Fruit fly (Drosophila melanogaster) whole organism, embryonic: Measurements from ENCODE around the gene CG4455.

Experiments used
- Bgb ChIP-seq: fragments of 200-800 bp; sonication (Bioruptor generic); IDR thresholded peaks from 2 replicates; pipeline ENCODE4 v1.3.6; 2022; ENCODE audit warnings: missing biosample characterization, missing genetic modification characterization; ENCODE audit not compliant: partially characterized antibody
- CG12219 ChIP-seq: fragments of 200-800 bp; sonication (Bioruptor generic); optimal IDR thresholded peaks from 3 replicates; lab custom pipeline; 2018; ENCODE audit warnings: missing biosample characterization, mild to moderate bottlenecking, missing genetic modification characterization
- CG14710 ChIP-seq: fragments of 200-800 bp; sonication (Bioruptor generic); optimal IDR thresholded peaks from 3 replicates; lab custom pipeline; 2019; ENCODE audit warnings: missing biosample characterization, mild to moderate bottlenecking, missing genetic modification characterization, moderate library complexity
- CG15479 ChIP-seq: fragments of 200-800 bp; sonication (Bioruptor generic); optimal IDR thresholded peaks from 3 replicates; lab custom pipeline; 2019; ENCODE audit warnings: missing biosample characterization, mild to moderate bottlenecking, missing genetic modification characterization, moderate library complexity
- CG1832 ChIP-seq: fragments of 200-800 bp; sonication (Bioruptor generic); optimal IDR thresholded peaks from 2 replicates; lab custom pipeline; 2017; ENCODE audit warnings: missing biosample characterization, mild to moderate bottlenecking, missing genetic modification characterization, inconsistent platforms
- CG3847 ChIP-seq: fragments of 200-800 bp; sonication (Bioruptor generic); IDR thresholded peaks from 2 replicates; pipeline ENCODE4 v1.3.6; 2022; ENCODE audit warnings: missing biosample characterization, missing genetic modification characterization
- CG4424 ChIP-seq: fragments of 200-800 bp; sonication (Bioruptor generic); optimal IDR thresholded peaks from 3 replicates; lab custom pipeline; 2016; ENCODE audit warnings: missing biosample characterization, missing genetic modification characterization
- CG4617 ChIP-seq: fragments of 200-800 bp; sonication (Bioruptor generic); optimal IDR thresholded peaks from 3 replicates; lab custom pipeline; 2016; ENCODE audit warnings: missing biosample characterization, missing genetic modification characterization, borderline replicate concordance
- CG4707 ChIP-seq: fragments of 200-800 bp; sonication (Bioruptor generic); optimal IDR thresholded peaks from 2 replicates; lab custom pipeline; 2018; ENCODE audit warnings: missing biosample characterization, mild to moderate bottlenecking, missing genetic modification characterization, moderate library complexity
- CG6175 ChIP-seq: fragments of 200-800 bp; sonication (Bioruptor generic); IDR thresholded peaks from 3 replicates; pipeline ENCODE4 v1.3.6; 2022; ENCODE audit warnings: missing biosample characterization, missing genetic modification characterization
- CG6854 ChIP-seq: fragments of 200-800 bp; sonication (Bioruptor generic); optimal IDR thresholded peaks from 3 replicates; lab custom pipeline; 2017; ENCODE audit warnings: missing biosample characterization, mild to moderate bottlenecking, missing genetic modification characterization
- CG7372 ChIP-seq: fragments of 200-800 bp; sonication (Bioruptor generic); IDR thresholded peaks from 2 replicates; pipeline ENCODE4 v1.3.6; 2022; ENCODE audit warnings: missing biosample characterization, missing genetic modification characterization
- CG7786 ChIP-seq: fragments of 200-800 bp; sonication (Bioruptor generic); optimal IDR thresholded peaks from 2 replicates; lab custom pipeline; 2016; ENCODE audit warnings: missing biosample characterization, missing genetic modification characterization
- CG9817 ChIP-seq: fragments of 200-800 bp; sonication (Bioruptor generic); optimal IDR thresholded peaks from 2 replicates; lab custom pipeline; 2018; ENCODE audit warnings: missing biosample characterization, mild to moderate bottlenecking, missing genetic modification characterization, moderate library complexity
- Deaf1 ChIP-seq: fragments of 200-800 bp; optimal IDR thresholded peaks from 3 replicates; lab custom pipeline; 2019; ENCODE audit warnings: missing biosample characterization, mild to moderate bottlenecking, missing genetic modification characterization, moderate library complexity
- Fer1 ChIP-seq: fragments of 200-800 bp; sonication (Bioruptor generic); optimal IDR thresholded peaks from 2 replicates; lab custom pipeline; 2017; ENCODE audit warnings: missing biosample characterization, mild to moderate bottlenecking, missing genetic modification characterization
- HLH4C ChIP-seq: fragments of 200-800 bp; sonication (Bioruptor generic); IDR thresholded peaks from 3 replicates; pipeline ENCODE4 v1.3.6; 2022; ENCODE audit warnings: missing biosample characterization, missing genetic modification characterization; ENCODE audit not compliant: partially characterized antibody
- HLH54F ChIP-seq: fragments of 200-800 bp; sonication (Bioruptor generic); optimal IDR thresholded peaks from 3 replicates; lab custom pipeline; 2016; ENCODE audit warnings: missing biosample characterization, missing genetic modification characterization
- Lim3 ChIP-seq: fragments of 200-800 bp; sonication (Bioruptor generic); IDR thresholded peaks from 2 replicates; pipeline ENCODE4 v1.3.6; 2022; ENCODE audit warnings: missing biosample characterization, missing genetic modification characterization
- MESR4 ChIP-seq: fragments of 200-800 bp; sonication (Bioruptor generic); optimal IDR thresholded peaks from 2 replicates; lab custom pipeline; 2018; ENCODE audit warnings: missing biosample characterization, mild to moderate bottlenecking, missing genetic modification characterization, moderate library complexity
- Rfx ChIP-seq: fragments of 200-800 bp; sonication (Bioruptor generic); IDR thresholded peaks from 2 replicates; pipeline ENCODE4 v1.3.6; 2022; ENCODE audit warnings: missing biosample characterization, missing genetic modification characterization
- Sox102F ChIP-seq: fragments of 200-800 bp; sonication (Bioruptor generic); optimal IDR thresholded peaks from 2 replicates; lab custom pipeline; 2018; ENCODE audit warnings: missing biosample characterization, mild to moderate bottlenecking, missing genetic modification characterization, moderate library complexity
- YL-1 ChIP-seq: fragments of 200-800 bp; sonication (Bioruptor generic); optimal IDR thresholded peaks from 3 replicates; lab custom pipeline; 2017; ENCODE audit warnings: missing biosample characterization, mild to moderate bottlenecking, missing genetic modification characterization
- corto ChIP-seq: fragments of 200-800 bp; sonication (Bioruptor generic); optimal IDR thresholded peaks from 2 replicates; lab custom pipeline; 2016; ENCODE audit warnings: missing biosample characterization, mild to moderate bottlenecking, missing genetic modification characterization, moderate library complexity
- croc ChIP-seq: fragments of 200-800 bp; sonication (Bioruptor generic); conservative IDR thresholded peaks from 3 replicates; pipeline ENCODE4 v1.3.6; 2022; ENCODE audit warnings: missing biosample characterization, missing genetic modification characterization
- dmrt99B ChIP-seq: fragments of 200-800 bp; sonication (Bioruptor generic); optimal IDR thresholded peaks from 2 replicates; lab custom pipeline; 2018; ENCODE audit warnings: missing biosample characterization, mild to moderate bottlenecking, missing genetic modification characterization, moderate library complexity
- eve ChIP-seq, 2 experiments: fragments of >200 bp; optimal IDR thresholded peaks; 2 replicates each; lab custom pipeline; 2017; ENCODE audit warnings: missing biosample characterization in 2 of 2, missing genetic modification characterization in 2 of 2
- eyg ChIP-seq: fragments of 200-800 bp; sonication (Bioruptor generic); optimal IDR thresholded peaks from 3 replicates; lab custom pipeline; 2016; ENCODE audit warnings: missing biosample characterization, missing genetic modification characterization
- hb ChIP-seq: fragments of 200-800 bp; sonication (Bioruptor generic); IDR thresholded peaks from 3 replicates; pipeline ENCODE4 v1.3.6; 2022; ENCODE audit warnings: missing biosample characterization, missing genetic modification characterization; ENCODE audit not compliant: partially characterized antibody
- nau ChIP-seq: fragments of 200-800 bp; sonication (Bioruptor generic); optimal IDR thresholded peaks from 3 replicates; lab custom pipeline; 2017; ENCODE audit warnings: missing biosample characterization, mild to moderate bottlenecking, missing genetic modification characterization, missing genetic modification reagents
- nom ChIP-seq: fragments of 200-800 bp; sonication (Bioruptor generic); optimal IDR thresholded peaks from 2 replicates; lab custom pipeline; 2017; ENCODE audit warnings: missing biosample characterization, missing genetic modification characterization, mild to moderate bottlenecking, moderate library complexity, missing genetic modification reagents
- pum ChIP-seq: fragments of 200-800 bp; sonication (Bioruptor generic); optimal IDR thresholded peaks from 2 replicates; lab custom pipeline; 2016; ENCODE audit warnings: missing biosample characterization, missing genetic modification characterization
- rib ChIP-seq: fragments of 200-800 bp; sonication (Bioruptor generic); IDR thresholded peaks from 2 replicates; pipeline ENCODE4 v1.3.6; 2022; ENCODE audit warnings: missing biosample characterization, missing genetic modification characterization
- sc ChIP-seq, 3 experiments: fragments of >200 bp in 2 of 3; fragments of 200-800 bp in 1 of 3; sonication (Bioruptor generic) in 1 of 3; optimal IDR thresholded peaks; 2 replicates in 2 of 3; 3 replicates in 1 of 3; lab custom pipeline; 2017; ENCODE audit warnings: mild to moderate bottlenecking in 1 of 3, missing biosample characterization in 1 of 3, missing genetic modification characterization in 1 of 3, missing genetic modification reagents in 1 of 3
- slou ChIP-seq: fragments of 200-800 bp; sonication (Bioruptor generic); optimal IDR thresholded peaks from 3 replicates; lab custom pipeline; 2016; ENCODE audit warnings: missing biosample characterization, missing genetic modification characterization
- sna ChIP-seq: fragments of 200-800 bp; sonication (Bioruptor generic); IDR thresholded peaks from 2 replicates; pipeline ENCODE4 v1.3.6; 2022; ENCODE audit warnings: missing biosample characterization, missing genetic modification characterization; ENCODE audit not compliant: partially characterized antibody
- sr ChIP-seq: fragments of 200-800 bp; sonication (Bioruptor generic); IDR thresholded peaks from 3 replicates; pipeline ENCODE4 v1.3.6; 2022; ENCODE audit warnings: missing biosample characterization, missing genetic modification characterization
- tll ChIP-seq, 2 experiments: fragments of 200-800 bp in 1 of 2; fragments of >200 bp in 1 of 2; sonication (Bioruptor generic) in 1 of 2; optimal IDR thresholded peaks; 2 replicates each; lab custom pipeline; 2017 to 2019; ENCODE audit warnings: missing biosample characterization in 2 of 2, missing genetic modification characterization in 2 of 2, mild to moderate bottlenecking in 1 of 2, moderate library complexity in 1 of 2
- trem ChIP-seq: fragments of 200-800 bp; optimal IDR thresholded peaks from 3 replicates; lab custom pipeline; 2019; ENCODE audit warnings: missing biosample characterization, mild to moderate bottlenecking, missing genetic modification characterization, moderate library complexity
- twi ChIP-seq: fragments of 200-800 bp; optimal IDR thresholded peaks from 2 replicates; lab custom pipeline; 2019; ENCODE audit warnings: missing biosample characterization, mild to moderate bottlenecking, missing genetic modification characterization, moderate library complexity
- vnd ChIP-seq: fragments of 200-800 bp; sonication (Bioruptor generic); IDR thresholded peaks from 3 replicates; pipeline ENCODE4 v1.3.6; 2022; ENCODE audit warnings: missing biosample characterization, missing genetic modification characterization; ENCODE audit not compliant: partially characterized antibody
- zen ChIP-seq: fragments of 200-800 bp; sonication (Bioruptor generic); optimal IDR thresholded peaks from 3 replicates; lab custom pipeline; 2018; ENCODE audit warnings: missing biosample characterization, mild to moderate bottlenecking, missing genetic modification characterization, moderate library complexity
- zen2 ChIP-seq: fragments of 200-800 bp; sonication (Bioruptor generic); IDR thresholded peaks from 3 replicates; pipeline ENCODE4 v1.3.6; 2022; ENCODE audit warnings: missing biosample characterization, missing genetic modification characterization; ENCODE audit not compliant: partially characterized antibody

CG4455 gene

DNA sequence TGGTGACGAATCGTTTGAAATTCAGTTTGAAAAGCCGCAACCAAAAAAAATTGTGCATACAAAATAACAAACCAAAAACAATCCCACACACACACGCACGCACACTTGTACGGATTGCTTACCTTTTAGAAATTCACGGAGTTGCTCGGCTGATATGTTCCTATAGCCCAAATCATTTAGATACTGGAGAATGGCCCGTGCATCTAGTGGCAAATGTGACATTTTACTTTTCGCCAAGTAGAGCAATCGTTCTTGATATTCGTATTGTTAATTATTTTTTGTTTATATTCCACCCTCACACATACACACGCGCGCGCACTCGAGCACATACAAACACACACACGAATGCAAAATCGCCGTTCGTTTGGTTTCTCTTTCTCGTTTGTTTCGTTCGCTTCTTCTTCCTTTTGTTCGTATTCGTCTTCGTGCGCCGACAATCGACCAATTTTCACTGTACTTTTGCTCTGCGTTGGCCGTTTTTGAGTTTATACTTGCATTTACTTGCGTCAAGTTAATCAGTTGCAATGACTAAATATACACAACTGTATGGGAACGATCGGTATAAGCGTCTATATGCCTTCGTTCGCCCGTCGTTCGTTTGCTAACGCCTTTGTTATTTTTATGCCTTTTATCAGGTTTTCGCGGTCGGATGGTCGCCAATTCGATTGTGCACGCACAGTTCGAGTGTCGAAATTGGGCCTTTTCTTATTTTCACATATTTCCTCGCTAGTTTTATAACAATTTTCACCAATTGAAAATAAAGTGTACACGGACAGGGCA lies 739 bp upstream of the CG4455 start (continued):
- TF ChIP-seq CG6175 (GFP tag; lab: Robert Waterston, UW) (no peak), nau (GFP tag; lab: Kevin White, UChicago) (no peak), CG4424 (GFP tag; lab: Kevin White, UChicago) (no peak), HLH54F (no peak), Sox102F (GFP tag; lab: Kevin White, UChicago) (no peak), MESR4 (GFP tag; lab: Kevin White, UChicago) (peak; percentile 54), dmrt99B (tag; lab: Kevin White, UChicago) (no peak), Rfx (GFP tag; lab: Robert Waterston, UW) (no peak)

- TF ChIP-seq zen (tag; lab: Kevin White, UChicago) (peak; percentile 17), CG15479 (peak; percentile 25), rib (GFP tag; lab: Robert Waterston, UW) (0 out of 2 replicates have a peak, but pooled peaks have one; percentile 13), twi (tag; lab: Kevin White, UChicago) (no peak), Lim3 (GFP tag; lab: Robert Waterston, UW) (no peak), corto (GFP tag; lab: Kevin White, UChicago) (no peak), eve (GFP tag; optimal IDR thresholded peaks at IDR 0.05; lab: Kevin White, UChicago) (peak in 1 of 2 experiments; percentile 63), CG9817 (tag; lab: Kevin White, UChicago) (no peak), nom (GFP tag; lab: Kevin White, UChicago) (peak; percentile 17), tll (GFP tag; optimal IDR thresholded peaks at IDR 0.05; lab: Kevin White, UChicago) (peak in 1 of 2 experiments; percentile 32), CG7372 (GFP tag; lab: Robert Waterston, UW) (no peak)
- TF ChIP-seq, all 482 proteins: peak for 6
Observed at dm6 chr2L:16353765-16354164, 1.0 kb downstream of the CG4455 start.

DNA sequence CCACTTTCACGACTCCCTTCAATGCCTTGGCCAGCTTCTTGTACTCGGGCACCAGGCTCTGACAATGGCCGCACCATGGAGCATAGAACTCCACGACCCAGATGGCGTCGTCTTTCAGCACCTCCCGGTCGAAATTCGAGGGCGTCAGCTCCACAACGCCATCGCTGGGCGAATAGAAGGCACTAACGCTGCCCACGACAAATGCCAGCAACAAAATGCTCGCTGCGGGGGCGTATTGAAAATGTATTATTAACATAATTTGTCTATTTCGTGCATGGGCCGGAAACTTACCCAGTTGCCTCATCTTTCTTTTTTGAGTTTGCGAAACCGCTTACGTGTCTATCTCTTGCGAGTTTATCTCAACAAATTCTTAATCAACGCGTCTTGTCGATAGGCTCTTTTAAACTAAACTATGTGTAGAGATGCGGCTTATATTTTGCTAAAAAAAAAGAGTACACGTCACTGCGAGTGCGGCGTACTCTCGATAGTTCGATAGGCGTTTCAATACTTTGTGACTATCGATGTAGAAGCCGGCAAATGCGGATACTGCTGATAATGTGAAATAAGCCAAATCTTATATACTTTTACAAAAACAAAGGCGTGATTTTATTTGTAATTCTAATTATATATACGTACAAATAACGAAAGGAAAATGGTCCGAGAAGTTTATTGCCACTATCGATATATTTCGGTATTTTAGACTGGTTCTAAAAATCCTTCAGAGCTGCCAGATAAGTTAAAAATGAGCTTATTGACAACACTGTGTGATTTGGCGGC lies 3.7 kb downstream of the CG4455 start, which contains the start of gene CaBP1:
Gene CaBP1 (minus strand): TSS at position 487 of the 777 bp plus-strand sequence.
- TF ChIP-seq zen2 (peak; percentile 93; the same call in 2 of the 3 replicates), slou (GFP tag; lab: Kevin White, UChicago) (no peak), Fer1 (GFP tag; lab: Kevin White, UChicago) (no peak), pum (GFP tag; lab: Kevin White, UChicago) (no peak), sc (optimal IDR thresholded peaks at IDR 0.05; lab: Kevin White, UChicago) (no peak), sc (GFP tag; optimal IDR thresholded peaks at IDR 0.05; lab: Kevin White, UChicago) (no peak), vnd (GFP tag; lab: Robert Waterston, UW) (peak; percentile 93), eyg (GFP tag; lab: Kevin White, UChicago) (no peak), croc (GFP tag; lab: Robert Waterston, UW) (no peak), Deaf1 (tag; lab: Kevin White, UChicago) (no peak), YL-1 (GFP tag; lab: Kevin White, UChicago) (peak; percentile 67), CG4617 (peak; percentile 5), trem (peak; percentile 64), sna (peak; percentile 96), Bgb (GFP tag; lab: Robert Waterston, UW) (peak; percentile 90), CG7786 (GFP tag; lab: Kevin White, UChicago) (no peak), HLH4C (GFP tag; lab: Robert Waterston, UW) (peak; percentile 93), CG6854 (GFP tag; lab: Kevin White, UChicago) (no peak), CG4707 (GFP tag; lab: Kevin White, UChicago) (no peak), CG12219 (GFP tag; lab: Kevin White, UChicago) (no peak), hb (peak; percentile 91), CG3847 (GFP tag; lab: Robert Waterston, UW) (peak; percentile 39), CG14710 (tag; lab: Kevin White, UChicago) (peak; percentile 59), CG1832 (no peak), sr (GFP tag; lab: Robert Waterston, UW) (peak; percentile 97)
